Fruit fly (Drosophila melanogaster) whole organism, embryonic: ENCODE data around the gene gro.
A peak's percentile ranks its signal among the peaks of the same experiment; 100 is the strongest.

ENCODE experiments used
- ATbp ChIP-seq: fragments of 200-800 bp; sonication (Bioruptor generic); optimal IDR thresholded peaks from 2 replicates; lab custom pipeline; 2017; ENCODE audit warnings: missing biosample characterization, mild to moderate bottlenecking, missing genetic modification characterization, missing genetic modification reagents
- Atf6 ChIP-seq: fragments of 200-800 bp; sonication (Bioruptor generic); IDR thresholded peaks from 2 replicates; pipeline ENCODE4 v1.3.6; 2022; ENCODE audit warnings: missing biosample characterization, missing genetic modification characterization
- Bteb2 ChIP-seq: fragments of 200-800 bp; sonication (Bioruptor generic); optimal IDR thresholded peaks from 2 replicates; lab custom pipeline; 2016; ENCODE audit warnings: missing biosample characterization, missing genetic modification characterization
- CG10979 ChIP-seq: fragments of 200-800 bp; sonication (Bioruptor generic); optimal IDR thresholded peaks from 2 replicates; lab custom pipeline; 2018; ENCODE audit warnings: missing biosample characterization, mild to moderate bottlenecking, missing genetic modification characterization, moderate library complexity
- CG11456 ChIP-seq: fragments of 200-800 bp; sonication (Bioruptor generic); IDR thresholded peaks from 3 replicates; pipeline ENCODE4 v1.3.6; 2022; ENCODE audit warnings: missing biosample characterization, missing genetic modification characterization
- CG12744 ChIP-seq: fragments of 200-800 bp; sonication (Bioruptor generic); optimal IDR thresholded peaks from 2 replicates; lab custom pipeline; 2016; ENCODE audit warnings: missing biosample characterization, missing genetic modification characterization
- CG1529 ChIP-seq: fragments of 200-800 bp; sonication (Bioruptor generic); optimal IDR thresholded peaks from 3 replicates; lab custom pipeline; 2018; ENCODE audit warnings: missing biosample characterization, missing genetic modification characterization
- CG16815 ChIP-seq: fragments of 200-800 bp; sonication (Bioruptor generic); optimal IDR thresholded peaks from 3 replicates; lab custom pipeline; 2017; ENCODE audit warnings: missing biosample characterization, mild to moderate bottlenecking, missing genetic modification characterization
- CG17829 ChIP-seq: fragments of 200-800 bp; optimal IDR thresholded peaks from 2 replicates; lab custom pipeline; 2019; ENCODE audit warnings: missing biosample characterization, mild to moderate bottlenecking, missing genetic modification characterization, moderate library complexity
- CG2678 ChIP-seq: fragments of 200-800 bp; sonication (Bioruptor generic); optimal IDR thresholded peaks from 3 replicates; lab custom pipeline; 2019; ENCODE audit warnings: missing biosample characterization, mild to moderate bottlenecking, missing genetic modification characterization, moderate library complexity
- CG31388 ChIP-seq: fragments of 200-800 bp; sonication (Bioruptor generic); optimal IDR thresholded peaks from 2 replicates; lab custom pipeline; 2016; ENCODE audit warnings: missing biosample characterization, missing genetic modification characterization
- CG4360 ChIP-seq: fragments of 200-800 bp; sonication (Bioruptor generic); IDR thresholded peaks from 2 replicates; pipeline ENCODE4 v1.3.6; 2022; ENCODE audit warnings: missing biosample characterization, missing genetic modification characterization
- CG7556 ChIP-seq: fragments of 200-800 bp; sonication (Bioruptor generic); optimal IDR thresholded peaks from 2 replicates; lab custom pipeline; 2017; ENCODE audit warnings: missing biosample characterization, mild to moderate bottlenecking, missing genetic modification characterization
- CG7786 ChIP-seq: fragments of 200-800 bp; sonication (Bioruptor generic); optimal IDR thresholded peaks from 2 replicates; lab custom pipeline; 2016; ENCODE audit warnings: missing biosample characterization, missing genetic modification characterization
- CG8359 ChIP-seq: fragments of 200-800 bp; sonication (Bioruptor generic); optimal IDR thresholded peaks from 2 replicates; lab custom pipeline; 2017; ENCODE audit warnings: missing biosample characterization, mild to moderate bottlenecking, missing genetic modification characterization, borderline replicate concordance
- CG8478 ChIP-seq: fragments of >200 bp; optimal IDR thresholded peaks from 2 replicates; lab custom pipeline; 2018
- CG9727 ChIP-seq: fragments of 200-800 bp; sonication (Bioruptor generic); optimal IDR thresholded peaks from 3 replicates; lab custom pipeline; 2017; ENCODE audit warnings: missing biosample characterization, mild to moderate bottlenecking, missing genetic modification characterization
- CG9817 ChIP-seq: fragments of 200-800 bp; sonication (Bioruptor generic); optimal IDR thresholded peaks from 2 replicates; lab custom pipeline; 2018; ENCODE audit warnings: missing biosample characterization, mild to moderate bottlenecking, missing genetic modification characterization, moderate library complexity
- Camta ChIP-seq: fragments of 200-800 bp; sonication (Bioruptor generic); optimal IDR thresholded peaks from 2 replicates; lab custom pipeline; 2016; ENCODE audit warnings: missing biosample characterization, missing genetic modification characterization
- Dad ChIP-seq: fragments of 200-800 bp; sonication (Bioruptor generic); optimal IDR thresholded peaks from 3 replicates; lab custom pipeline; 2016; ENCODE audit warnings: missing biosample characterization, missing genetic modification characterization
- E2f2 ChIP-seq: fragments of 200-800 bp; sonication (Bioruptor generic); IDR thresholded peaks from 2 replicates; pipeline ENCODE4 v1.3.6; 2022; ENCODE audit warnings: missing biosample characterization, missing genetic modification characterization
- Eip74EF ChIP-seq, 2 experiments: fragments of 200-800 bp in 1 of 2; fragments of >200 bp in 1 of 2; sonication (Bioruptor generic) in 1 of 2; optimal IDR thresholded peaks; 2 replicates each; lab custom pipeline; 2017 to 2019; ENCODE audit warnings: missing biosample characterization in 2 of 2, missing genetic modification characterization in 2 of 2, mild to moderate bottlenecking in 1 of 2, moderate library complexity in 1 of 2
- Kr ChIP-seq: fragments of 200-800 bp; sonication (Bioruptor generic); optimal IDR thresholded peaks from 2 replicates; lab custom pipeline; 2017; ENCODE audit warnings: missing biosample characterization, mild to moderate bottlenecking, missing genetic modification characterization
- MESR4 ChIP-seq: fragments of 200-800 bp; sonication (Bioruptor generic); optimal IDR thresholded peaks from 2 replicates; lab custom pipeline; 2018; ENCODE audit warnings: missing biosample characterization, mild to moderate bottlenecking, missing genetic modification characterization, moderate library complexity
- Meics ChIP-seq: fragments of 200-800 bp; sonication (Bioruptor generic); optimal IDR thresholded peaks from 2 replicates; lab custom pipeline; 2017; ENCODE audit warnings: missing biosample characterization, mild to moderate bottlenecking, missing genetic modification characterization
- NFAT ChIP-seq: fragments of 200-800 bp; sonication (Bioruptor generic); IDR thresholded peaks from 2 replicates; pipeline ENCODE4 v1.3.6; 2022; ENCODE audit warnings: missing biosample characterization, missing genetic modification characterization
- Ravus ChIP-seq: fragments of 200-800 bp; sonication (Bioruptor generic); IDR thresholded peaks from 2 replicates; pipeline ENCODE4 v1.3.6; 2022; ENCODE audit warnings: missing biosample characterization, missing genetic modification characterization
- Usf ChIP-seq: fragments of 200-800 bp; sonication (Bioruptor generic); optimal IDR thresholded peaks from 2 replicates; lab custom pipeline; 2017; ENCODE audit warnings: missing genotype, missing biosample characterization, missing genetic modification characterization
- az2 ChIP-seq: fragments of 200-800 bp; sonication (Bioruptor generic); optimal IDR thresholded peaks from 3 replicates; lab custom pipeline; 2016; ENCODE audit warnings: missing biosample characterization, missing genetic modification characterization
- corto ChIP-seq: fragments of 200-800 bp; sonication (Bioruptor generic); optimal IDR thresholded peaks from 2 replicates; lab custom pipeline; 2016; ENCODE audit warnings: missing biosample characterization, mild to moderate bottlenecking, missing genetic modification characterization, moderate library complexity
- dati ChIP-seq: fragments of 200-800 bp; sonication (Bioruptor generic); IDR thresholded peaks from 2 replicates; pipeline ENCODE4 v1.3.6; 2022; ENCODE audit warnings: missing biosample characterization, missing genetic modification characterization
- dimm ChIP-seq: fragments of 200-800 bp; sonication (Bioruptor generic); IDR thresholded peaks from 2 replicates; pipeline ENCODE4 v1.3.6; 2022; ENCODE audit warnings: missing biosample characterization, missing genetic modification characterization
- gce ChIP-seq: fragments of 200-800 bp; sonication (Bioruptor generic); IDR thresholded peaks from 3 replicates; pipeline ENCODE4 v1.3.6; 2022; ENCODE audit warnings: missing biosample characterization, missing genetic modification characterization
- gem ChIP-seq: fragments of 200-800 bp; sonication (Bioruptor generic); optimal IDR thresholded peaks from 2 replicates; lab custom pipeline; 2019; ENCODE audit warnings: missing biosample characterization, mild to moderate bottlenecking, missing genetic modification characterization, moderate library complexity
- gsb ChIP-seq: fragments of 200-800 bp; sonication (Bioruptor generic); IDR thresholded peaks from 2 replicates; pipeline ENCODE4 v1.3.6; 2022; ENCODE audit warnings: missing biosample characterization, missing genetic modification characterization
- jumu ChIP-seq: fragments of 200-800 bp; sonication (Bioruptor generic); optimal IDR thresholded peaks from 3 replicates; lab custom pipeline; 2016; ENCODE audit warnings: missing biosample characterization, missing genetic modification characterization
- mld ChIP-seq: fragments of 200-800 bp; sonication (Bioruptor generic); IDR thresholded peaks from 3 replicates; pipeline ENCODE4 v1.3.6; 2022; ENCODE audit warnings: missing biosample characterization, missing genetic modification characterization; ENCODE audit not compliant: partially characterized antibody
- pita ChIP-seq: fragments of 200-800 bp; sonication (Bioruptor generic); optimal IDR thresholded peaks from 2 replicates; lab custom pipeline; 2017; ENCODE audit warnings: missing biosample characterization, mild to moderate bottlenecking, missing genetic modification characterization
- prd ChIP-seq, 3 experiments: fragments of >200 bp in 2 of 3; fragments of 200-800 bp in 1 of 3; sonication (Bioruptor generic) in 1 of 3; optimal IDR thresholded peaks in 2 of 3; IDR thresholded peaks in 1 of 3; 2 replicates in 2 of 3; 3 replicates in 1 of 3; pipeline versions ENCODE4 v1.3.6 to Lab custom; 2017 to 2022; ENCODE audit warnings: missing biosample characterization in 1 of 3, missing genetic modification characterization in 1 of 3
- pum ChIP-seq: fragments of 200-800 bp; sonication (Bioruptor generic); optimal IDR thresholded peaks from 2 replicates; lab custom pipeline; 2016; ENCODE audit warnings: missing biosample characterization, missing genetic modification characterization
- rib ChIP-seq: fragments of 200-800 bp; sonication (Bioruptor generic); IDR thresholded peaks from 2 replicates; pipeline ENCODE4 v1.3.6; 2022; ENCODE audit warnings: missing biosample characterization, missing genetic modification characterization
- salm ChIP-seq: fragments of 200-800 bp; sonication (Bioruptor generic); optimal IDR thresholded peaks from 2 replicates; lab custom pipeline; 2018; ENCODE audit warnings: missing biosample characterization, mild to moderate bottlenecking, missing genetic modification characterization
- sc ChIP-seq, 3 experiments: fragments of >200 bp in 2 of 3; fragments of 200-800 bp in 1 of 3; sonication (Bioruptor generic) in 1 of 3; optimal IDR thresholded peaks; 2 replicates in 2 of 3; 3 replicates in 1 of 3; lab custom pipeline; 2017; ENCODE audit warnings: mild to moderate bottlenecking in 1 of 3, missing biosample characterization in 1 of 3, missing genetic modification characterization in 1 of 3, missing genetic modification reagents in 1 of 3
- sd ChIP-seq: fragments of 200-800 bp; sonication (Bioruptor generic); optimal IDR thresholded peaks from 3 replicates; lab custom pipeline; 2018; ENCODE audit warnings: missing biosample characterization, mild to moderate bottlenecking, missing genetic modification characterization, moderate library complexity
- trem ChIP-seq: fragments of 200-800 bp; optimal IDR thresholded peaks from 3 replicates; lab custom pipeline; 2019; ENCODE audit warnings: missing biosample characterization, mild to moderate bottlenecking, missing genetic modification characterization, moderate library complexity
- ttk ChIP-seq: fragments of 200-800 bp; sonication (Bioruptor generic); IDR thresholded peaks from 2 replicates; pipeline ENCODE4 v2.1.2; 2022; ENCODE audit warnings: missing biosample characterization, missing genetic modification characterization
- vnd ChIP-seq: fragments of 200-800 bp; sonication (Bioruptor generic); IDR thresholded peaks from 3 replicates; pipeline ENCODE4 v1.3.6; 2022; ENCODE audit warnings: missing biosample characterization, missing genetic modification characterization; ENCODE audit not compliant: partially characterized antibody

gro gene

dm6 chr3R:26005619-26005977, 35.9 kb upstream of the gro start (continued):
- no peak for TF ChIP-seq prd (optimal IDR thresholded peaks at IDR 0.05; lab: Kevin White, UChicago)
- TF ChIP-seq prd (GFP tag; IDR thresholded peaks at IDR 0.05; lab: Robert Waterston, UW) = no peak
- no peak for TF ChIP-seq CG31388 (GFP tag; lab: Kevin White, UChicago)
- no peak for TF ChIP-seq gem (tag; lab: Kevin White, UChicago)
- TF ChIP-seq vnd (GFP tag; lab: Robert Waterston, UW) = no peak
- TF ChIP-seq gsb (GFP tag; lab: Robert Waterston, UW) = no peak
- TF ChIP-seq Usf (GFP tag; lab: Kevin White, UChicago) = no peak
- TF ChIP-seq Ravus (GFP tag; lab: Robert Waterston, UW) = no peak
- no peak for TF ChIP-seq gce (GFP tag; lab: Robert Waterston, UW)
- no peak for TF ChIP-seq mld (GFP tag; lab: Robert Waterston, UW)
- no peak for TF ChIP-seq CG7786 (GFP tag; lab: Kevin White, UChicago)
- no peak for TF ChIP-seq CG12744 (GFP tag; lab: Kevin White, UChicago)
- peak; percentile 11 for TF ChIP-seq az2 (GFP tag; lab: Kevin White, UChicago)
- TF ChIP-seq Kr = no peak
- TF ChIP-seq sd = no peak
- TF ChIP-seq NFAT (GFP tag; lab: Robert Waterston, UW) = no peak
- TF ChIP-seq, all 482 proteins: peak for 11

dm6 chr3R:26005978-26006934, 35.3 kb upstream of the gro start:
- TF ChIP-seq pum (GFP tag; lab: Kevin White, UChicago) (no peak), Meics (GFP tag; lab: Kevin White, UChicago) (no peak), pita (GFP tag; lab: Kevin White, UChicago) (no peak), ttk (GFP tag; lab: Robert Waterston, UW) (0 out of 2 replicates have a peak, but pooled peaks have one; percentile 12), Camta (no peak), sc (optimal IDR thresholded peaks at IDR 0.05; lab: Kevin White, UChicago) (no peak), sc (GFP tag; optimal IDR thresholded peaks at IDR 0.05; lab: Kevin White, UChicago) (no peak), Dad (GFP tag; lab: Kevin White, UChicago) (no peak), CG2678 (tag; lab: Kevin White, UChicago) (peak; percentile 1), CG1529 (GFP tag; lab: Kevin White, UChicago) (no peak), CG16815 (GFP tag; lab: Kevin White, UChicago) (no peak), trem (peak; percentile 28), CG9817 (tag; lab: Kevin White, UChicago) (no peak), CG8478 (lab: Kevin White, UChicago) (no peak), CG17829 (tag; lab: Kevin White, UChicago) (peak; percentile 57), Atf6 (0 out of 2 replicates have a peak, but pooled peaks have one; percentile 7), vnd (GFP tag; lab: Robert Waterston, UW) (no peak), E2f2 (GFP tag; lab: Robert Waterston, UW) (no peak), CG10979 (tag; lab: Kevin White, UChicago) (peak; percentile 11), Eip74EF (GFP tag; optimal IDR thresholded peaks at IDR 0.05; lab: Kevin White, UChicago) (peak in 1 of 2 experiments; percentile 38), corto (GFP tag; lab: Kevin White, UChicago) (peak; percentile 23), CG4360 (no peak), dimm (GFP tag; lab: Robert Waterston, UW) (no peak), jumu (GFP tag; lab: Kevin White, UChicago) (no peak), dati (GFP tag; lab: Robert Waterston, UW) (no peak), rib (no peak), MESR4 (peak; percentile 1), CG9727 (peak; percentile 34), CG8359 (GFP tag; lab: Kevin White, UChicago) (no peak), CG11456 (no peak), salm (tag; lab: Kevin White, UChicago) (no peak), Bteb2 (GFP tag; lab: Kevin White, UChicago) (no peak), ATbp (GFP tag; lab: Kevin White, UChicago) (no peak), CG7556 (no peak)
